Worm (Caenorhabditis elegans): ENCODE measurements around the gene spon-1.

ce11 chrII:7102288-7102687 is 14.1 kb upstream of the spon-1 start:
- TF ChIP-seq him-1 (tag; optimal IDR thresholded peaks at IDR 0.05) (no peak), W03F9.2 (tag; optimal IDR thresholded peaks at IDR 0.05) (no peak), dao-5 (tag; optimal IDR thresholded peaks at IDR 0.05) (no peak)
